Worm (Caenorhabditis elegans): ENCODE results near the gene T09F5.2.

The T09F5.2 gene

ce11 chrV:15190903-15191302, 40.1 kb downstream of the T09F5.2 start, which contains the start of gene Y75B12B.11 (continued):
- peak; percentile 93 for TF ChIP-seq fkh-3 (tag; optimal IDR thresholded peaks at IDR 0.05)
- peak; percentile 98 for TF ChIP-seq T26A5.8 (tag; optimal IDR thresholded peaks at IDR 0.05)
- TF ChIP-seq nhr-27 (tag; optimal IDR thresholded peaks at IDR 0.05): peak; percentile 97
- peak; percentile 95 for TF ChIP-seq zfh-2 (GFP tag; conservative IDR thresholded peaks at IDR 0.05)
- peak; percentile 91 for TF ChIP-seq T07F8.4 (tag; optimal IDR thresholded peaks at IDR 0.05)
- TF ChIP-seq sptf-2 (GFP tag; optimal IDR thresholded peaks at IDR 0.05): peak; percentile 86
- TF ChIP-seq tbp1 (GFP tag; optimal IDR thresholded peaks at IDR 0.05): peak; percentile 99
- peak; percentile 98 for TF ChIP-seq athp-1 (tag; optimal IDR thresholded peaks at IDR 0.05)
- peak; percentile 89 for TF ChIP-seq attf-5 (GFP tag; optimal IDR thresholded peaks at IDR 0.05)
- peak; percentile 97 for TF ChIP-seq cebp-2 (GFP tag; IDR thresholded peaks at IDR 0.05)
- peak; percentile 97 for TF ChIP-seq nfyb-1 (GFP tag; IDR thresholded peaks at IDR 0.05)
- TF ChIP-seq egl-18 (GFP tag; IDR thresholded peaks at IDR 0.05): peak; percentile 84
- TF ChIP-seq ztf-6 (GFP tag; IDR thresholded peaks at IDR 0.05): 0 out of 2 replicates have a peak, but pooled peaks have one; percentile 75
- TF ChIP-seq C06A6.2 (GFP tag; conservative IDR thresholded peaks at IDR 0.05): peak; percentile 80
- peak; percentile 73; the same call in 1 of the 2 replicates for TF ChIP-seq aptf-2 (GFP tag; conservative IDR thresholded peaks at IDR 0.05)
- peak; percentile 95 for TF ChIP-seq tlf-1 (GFP tag; optimal IDR thresholded peaks at IDR 0.05)
- peak; percentile 95 for TF ChIP-seq Y53G8AR.9 (GFP tag; conservative IDR thresholded peaks at IDR 0.05)
- TF ChIP-seq madf-8 (GFP tag; conservative IDR thresholded peaks at IDR 0.05): peak; percentile 71
- TF ChIP-seq snpc-4 (GFP tag; optimal IDR thresholded peaks at IDR 0.05): peak; percentile 77
- peak; percentile 47 to 87 (median 82) for TF ChIP-seq snpc-4 (tag; optimal IDR thresholded peaks at IDR 0.05)
- peak; percentile 92 for TF ChIP-seq madf-6 (GFP tag; IDR thresholded peaks at IDR 0.05)
- peak; percentile 96 for TF ChIP-seq ekl-4 (GFP tag; IDR thresholded peaks at IDR 0.05)
- peak; percentile 93 for TF ChIP-seq attf-6 (GFP tag; IDR thresholded peaks at IDR 0.05)
- peak; percentile 61 for TF ChIP-seq xnd-1 (tag; optimal IDR thresholded peaks at IDR 0.05)
- peak; percentile 87 for TF ChIP-seq ets-4 (GFP tag; optimal IDR thresholded peaks at IDR 0.05)
- TF ChIP-seq C17E4.6 (GFP tag; IDR thresholded peaks at IDR 0.05): peak; percentile 86
- peak; percentile 93 for TF ChIP-seq hmg-20 (GFP tag; IDR thresholded peaks at IDR 0.05)
- TF ChIP-seq bed-1 (GFP tag; IDR thresholded peaks at IDR 0.05): peak; percentile 94; the same call in 1 of the 2 replicates
- TF ChIP-seq ceh-58 (GFP tag; IDR thresholded peaks at IDR 0.05): peak; percentile 96
- peak; percentile 98 for TF ChIP-seq B0336.3 (GFP tag; IDR thresholded peaks at IDR 0.05)
- peak; percentile 88 for TF ChIP-seq B0035.1 (tag; optimal IDR thresholded peaks at IDR 0.05)
- TF ChIP-seq ccch-3 (GFP tag; optimal IDR thresholded peaks at IDR 0.05): no peak
- TF ChIP-seq D2030.7 (GFP tag; IDR thresholded peaks at IDR 0.05): peak; percentile 96
- TF ChIP-seq egl-44 (GFP tag; IDR thresholded peaks at IDR 0.05): peak; percentile 96
- TF ChIP-seq B0261.1 (tag; optimal IDR thresholded peaks at IDR 0.05): peak; percentile 97
- TF ChIP-seq F57A8.1 (GFP tag; optimal IDR thresholded peaks at IDR 0.05): peak; percentile 86
- no peak for TF ChIP-seq sdz-38 (tag; optimal IDR thresholded peaks at IDR 0.05)
- TF ChIP-seq ztf-22 (GFP tag; optimal IDR thresholded peaks at IDR 0.05): peak; percentile 31
- peak; percentile 93 for TF ChIP-seq pbrm-1 (GFP tag; IDR thresholded peaks at IDR 0.05)

- no peak for TF ChIP-seq pha-4 (tag; optimal IDR thresholded peaks at IDR 0.05)
- no peak for TF ChIP-seq Y53G8AR.9 (GFP tag; conservative IDR thresholded peaks at IDR 0.05)
- no peak for TF ChIP-seq ets-4 (GFP tag; optimal IDR thresholded peaks at IDR 0.05)
These were observed 41.2 kb downstream of the T09F5.2 start for ce11 chrV:15191971-15192370.

All from whole organism, young adult.